Fruit fly (Drosophila melanogaster) S2 (cell line): ENCODE measurements around the gene mira.

Experiments used
- CG8478 ChIP-seq: fragments of >200 bp; optimal IDR thresholded peaks from 2 replicates; lab custom pipeline; 2018
- CTCF ChIP-seq, 2 experiments: fragments of >200 bp; optimal IDR thresholded peaks; 2 replicates each; lab custom pipeline; 2018

mira gene

DNA sequence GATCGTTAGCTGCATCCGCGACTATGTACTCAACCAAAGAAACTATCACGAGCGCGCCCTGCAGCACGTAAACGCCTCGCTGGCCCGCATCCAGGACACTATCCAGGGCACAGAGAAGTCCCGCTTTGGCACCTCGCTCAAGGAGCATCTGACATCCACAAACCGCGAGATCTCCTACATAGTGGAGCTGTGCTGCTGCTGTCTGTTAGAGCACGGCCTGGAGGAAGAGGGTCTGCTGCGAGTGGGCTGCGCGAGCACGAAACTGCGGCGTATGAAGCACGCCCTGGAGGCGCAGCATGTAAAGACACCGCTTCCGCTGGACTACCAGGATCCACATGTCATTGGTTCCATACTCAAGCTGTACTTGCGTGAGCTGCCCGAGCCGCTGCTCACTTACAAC, 23.9 kb downstream of the mira start:
- TF ChIP-seq CTCF (optimal IDR thresholded peaks at IDR 0.05; lab: Kevin White, UChicago) (no peak), CG8478 (lab: Kevin White, UChicago) (no peak)

DNA sequence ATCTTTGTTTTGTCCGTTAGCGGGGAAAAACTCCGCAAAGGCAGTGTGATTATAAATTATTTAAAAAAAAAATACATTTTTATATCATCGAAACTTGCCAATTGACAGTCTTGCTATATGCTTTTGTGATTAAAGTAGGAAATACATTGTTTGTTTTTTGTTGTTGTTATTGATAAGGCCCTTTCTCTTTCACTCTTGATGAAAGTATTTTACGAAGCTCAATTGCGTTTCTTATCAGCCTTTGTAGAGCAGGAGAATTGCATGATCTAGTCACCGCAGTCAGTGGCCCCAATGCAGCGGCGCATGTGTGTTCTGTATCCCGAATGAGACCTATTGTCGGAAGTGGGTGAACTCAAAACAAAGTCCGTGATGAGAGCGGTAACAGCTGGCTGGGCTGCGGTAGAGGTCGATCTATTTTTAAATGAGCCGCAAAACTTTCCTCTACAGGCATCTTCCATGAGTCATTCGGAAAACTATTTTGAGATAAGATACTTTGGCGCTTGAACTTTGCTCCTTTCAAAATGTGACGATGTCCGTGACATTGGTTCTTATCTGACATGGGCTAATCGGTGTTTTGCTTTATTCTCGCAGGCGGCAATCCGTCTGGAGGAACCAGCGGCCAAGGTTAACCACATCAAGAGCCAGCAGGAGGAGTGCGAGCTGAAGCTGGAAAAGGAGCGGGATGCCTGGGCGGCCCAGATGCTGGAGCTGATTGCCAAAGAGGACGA, 24.5 kb downstream of the mira start:
- TF ChIP-seq CG8478 (lab: Kevin White, UChicago) (no peak), CTCF (optimal IDR thresholded peaks at IDR 0.05; lab: Kevin White, UChicago) (no peak)

DNA sequence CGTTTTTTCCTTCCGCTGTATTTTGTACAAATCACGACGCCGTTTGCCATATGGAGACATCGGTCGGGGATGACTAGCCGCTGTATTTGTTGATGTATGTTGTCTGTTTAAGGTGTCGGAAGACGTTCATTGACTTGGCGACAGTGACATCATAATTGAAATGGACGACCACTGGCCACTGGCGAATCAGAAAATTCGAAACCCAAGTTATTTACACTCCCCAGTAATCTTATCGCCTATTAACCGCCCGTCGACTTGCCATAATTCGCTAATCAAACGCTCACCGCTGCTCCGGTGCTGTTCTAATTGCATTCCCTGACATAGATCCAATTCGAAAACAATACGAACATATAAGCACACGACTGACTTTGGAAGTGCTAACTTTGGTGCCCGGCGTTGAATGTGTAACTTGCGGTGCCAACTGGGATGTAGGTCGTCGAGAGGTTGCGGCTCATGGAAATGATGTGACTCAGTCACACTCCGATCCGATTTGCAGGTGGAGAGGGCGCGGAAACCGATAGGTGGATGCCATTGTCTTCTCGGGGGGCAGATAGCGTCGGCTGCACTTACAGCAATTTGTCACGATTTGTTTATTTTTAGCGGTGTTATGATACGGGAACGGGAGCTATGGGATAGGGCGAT, 25.3 kb downstream of the mira start:
- no peak for TF ChIP-seq CG8478 (lab: Kevin White, UChicago)
- TF ChIP-seq CTCF (optimal IDR thresholded peaks at IDR 0.05; lab: Kevin White, UChicago): no peak

DNA sequence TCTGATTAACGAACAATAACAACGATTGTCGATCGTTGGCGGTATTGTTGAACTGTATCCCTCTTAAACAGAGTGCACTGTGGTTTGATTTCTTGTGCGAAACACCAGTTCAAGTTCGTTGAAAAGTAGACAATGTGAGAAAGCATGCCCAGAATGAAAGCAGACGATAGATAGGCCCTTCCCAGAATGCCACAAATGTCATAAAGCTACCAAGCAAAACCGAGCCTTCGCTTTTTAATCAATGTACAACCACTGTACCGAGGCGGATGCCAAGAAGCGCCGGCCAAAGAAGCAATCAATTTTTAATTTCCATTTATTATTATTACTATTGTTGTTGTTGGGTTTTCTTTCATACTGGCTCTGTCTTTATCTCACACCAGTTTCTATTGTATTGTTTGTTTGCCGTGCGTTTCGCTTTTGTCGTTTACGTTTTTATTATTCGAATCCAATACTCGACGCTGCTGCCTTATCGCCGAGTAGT, 26.0 kb downstream of the mira start:
- TF ChIP-seq CG8478 (lab: Kevin White, UChicago): no peak

DNA sequence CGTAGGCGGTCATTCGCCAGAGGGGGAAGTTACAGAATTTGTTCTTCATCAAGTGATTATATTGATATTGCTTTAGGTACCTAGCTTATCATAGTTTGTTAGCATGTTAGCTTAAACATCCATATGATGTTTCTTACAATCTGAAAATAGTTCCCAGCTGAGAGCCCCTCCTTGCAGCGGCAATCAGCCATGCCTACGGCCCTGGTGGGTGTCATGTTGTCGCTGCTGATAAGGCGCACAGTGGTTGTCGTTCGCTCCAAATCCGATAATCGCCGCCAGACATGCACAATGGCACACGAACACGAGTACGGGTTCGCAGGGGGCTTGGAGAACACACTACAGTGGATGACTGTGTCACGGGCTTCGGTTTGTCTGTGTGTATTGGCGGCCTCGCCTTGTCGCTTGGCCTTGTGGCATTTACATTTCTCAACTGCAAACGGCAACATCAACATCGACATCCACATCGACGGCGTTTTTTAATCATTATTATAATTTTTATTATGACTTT, 28.9 kb downstream of the mira start:
- no peak for TF ChIP-seq CG8478 (lab: Kevin White, UChicago)
- no peak for TF ChIP-seq CTCF (optimal IDR thresholded peaks at IDR 0.05; lab: Kevin White, UChicago)

DNA sequence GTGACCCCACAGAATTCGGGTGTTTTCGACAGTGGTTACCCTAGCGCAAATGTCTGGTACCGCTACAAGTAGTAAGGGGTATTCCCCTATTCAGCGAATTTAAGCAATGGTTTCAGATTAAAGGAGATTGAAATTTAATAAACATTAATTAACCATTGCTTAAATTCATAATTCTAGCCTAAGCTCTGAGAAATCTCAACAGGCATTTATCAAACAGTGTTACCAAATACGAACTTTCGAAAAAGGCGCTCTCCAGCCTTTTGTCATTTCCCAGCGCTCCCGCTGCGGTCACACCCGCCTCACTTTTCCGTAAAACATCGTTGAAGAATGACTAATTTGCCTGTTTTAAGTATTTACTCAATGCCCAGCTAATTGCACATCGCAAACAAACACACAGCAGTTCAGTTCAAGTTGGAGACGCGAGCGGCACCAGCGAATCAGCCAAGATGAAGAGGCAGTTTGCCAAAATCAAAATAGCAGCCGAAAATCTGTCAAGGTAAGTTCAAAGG, 30.0 kb downstream of the mira start, which contains the start of the genes Surf6 and RhoGAP92B:
Gene Surf6, minus strand, starts transcription at position 4 of the 509 bp plus-strand sequence.
Gene RhoGAP92B, plus strand, starts transcription at position 300 of the 509 bp plus-strand sequence.
- no peak for TF ChIP-seq CG8478 (lab: Kevin White, UChicago)
- TF ChIP-seq CTCF (optimal IDR thresholded peaks at IDR 0.05; lab: Kevin White, UChicago): peak in 1 of 2 experiments; percentile 9

DNA sequence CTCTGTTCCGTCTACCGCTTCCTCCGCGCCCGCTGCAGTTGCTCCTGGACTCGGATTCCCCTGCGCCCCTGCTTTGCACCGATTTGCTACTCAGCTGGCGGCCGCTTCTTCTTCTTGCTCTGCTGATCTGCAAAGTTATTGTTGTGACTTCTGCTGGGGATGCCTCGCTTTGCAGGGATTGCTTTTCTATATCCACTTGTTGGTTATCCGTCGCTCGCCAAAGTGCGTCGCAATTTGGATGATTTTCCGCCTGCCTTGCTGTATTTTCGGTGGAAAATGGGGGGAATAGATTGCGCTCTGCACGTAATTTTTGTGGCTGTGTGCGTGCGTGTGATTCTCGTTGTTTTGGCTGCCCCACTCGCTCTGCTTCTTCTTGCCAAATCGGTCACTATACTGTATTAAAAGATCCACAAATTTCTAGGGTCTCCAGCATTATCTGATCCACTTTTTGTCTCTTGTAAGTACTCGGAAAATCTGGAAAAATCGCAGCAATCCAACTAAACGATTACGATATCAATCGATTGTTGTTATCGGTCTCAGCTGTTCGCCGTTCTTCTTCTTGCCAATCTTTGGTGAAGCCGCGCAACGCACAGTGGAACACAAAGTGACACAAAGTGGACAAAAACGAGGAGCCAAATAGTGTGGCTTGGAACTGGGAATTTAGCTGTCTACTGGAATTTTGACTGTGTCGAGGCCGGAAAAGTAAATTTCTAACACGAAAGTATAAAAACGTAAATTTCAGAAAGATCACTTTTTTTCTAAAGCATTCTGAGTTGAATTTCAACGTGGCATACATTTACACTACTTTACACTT, 31.8 kb downstream of the mira start, which contains the start of gene ClpX:
Gene ClpX, minus strand, starts transcription at position 764 of the 814 bp plus-strand sequence.
- TF ChIP-seq CTCF (optimal IDR thresholded peaks at IDR 0.05; lab: Kevin White, UChicago): no peak
- no peak for TF ChIP-seq CG8478 (lab: Kevin White, UChicago)

DNA sequence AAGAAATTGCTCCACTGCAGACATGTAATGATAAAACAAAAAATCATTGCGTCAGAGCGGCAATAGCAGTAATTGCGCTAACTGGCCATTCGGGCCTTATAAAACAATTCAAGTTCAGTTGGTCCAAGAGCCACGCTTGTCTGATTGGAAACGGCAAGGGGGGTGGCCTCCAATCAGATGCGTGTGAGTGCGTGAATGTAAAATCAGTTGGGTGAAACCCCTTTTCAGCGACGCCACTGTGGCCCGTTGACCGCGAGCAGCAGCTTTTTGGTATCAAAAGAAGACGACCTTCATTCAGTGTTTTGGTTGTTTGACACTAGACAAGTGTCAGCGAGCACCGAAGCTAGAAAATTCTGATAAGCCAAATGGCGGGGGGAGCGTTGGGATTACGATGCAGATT, 32.6 kb downstream of the mira start:
- no peak for TF ChIP-seq CTCF (optimal IDR thresholded peaks at IDR 0.05; lab: Kevin White, UChicago)
- no peak for TF ChIP-seq CG8478 (lab: Kevin White, UChicago)

DNA sequence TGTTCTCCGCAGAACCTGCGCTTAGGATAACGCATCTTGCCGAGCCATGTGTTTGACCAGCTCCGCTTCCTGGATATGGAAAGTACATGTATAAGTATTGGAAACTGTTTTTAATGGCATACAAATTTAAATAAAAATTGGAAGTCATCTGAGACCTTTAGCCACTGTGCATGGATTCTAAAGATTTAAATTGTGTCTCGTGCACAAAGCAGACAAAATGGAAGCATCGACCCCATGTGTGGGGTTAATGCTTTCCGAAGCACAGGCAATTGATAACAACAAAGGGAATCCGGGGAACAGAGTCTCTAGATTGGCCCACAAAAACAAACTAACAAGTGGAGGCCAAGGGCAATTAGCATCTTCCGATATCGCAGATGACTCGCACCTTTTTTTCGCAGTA, 33.2 kb downstream of the mira start:
- no peak for TF ChIP-seq CG8478 (lab: Kevin White, UChicago)
- no peak for TF ChIP-seq CTCF (optimal IDR thresholded peaks at IDR 0.05; lab: Kevin White, UChicago)

DNA sequence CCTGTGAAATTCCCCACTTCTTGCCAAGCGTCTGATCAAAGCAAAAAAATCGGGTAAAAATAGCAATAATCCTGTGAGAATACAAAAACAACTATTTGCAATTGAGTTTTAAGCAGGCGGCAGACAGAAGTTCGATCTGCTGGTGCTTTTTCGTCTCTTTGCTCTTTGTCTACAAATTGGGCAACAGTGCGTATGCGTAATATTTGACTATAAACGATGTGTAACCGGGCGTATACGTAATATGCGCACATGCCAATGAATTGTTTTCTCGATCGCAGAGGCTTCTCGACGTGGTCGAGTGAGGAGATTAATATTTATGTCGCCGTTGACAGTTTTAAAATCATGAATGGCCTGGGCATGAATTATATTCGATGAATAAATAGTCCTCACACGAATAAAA, 39.6 kb downstream of the mira start:
- TF ChIP-seq CG8478 (lab: Kevin White, UChicago): no peak
- TF ChIP-seq CTCF (optimal IDR thresholded peaks at IDR 0.05; lab: Kevin White, UChicago): no peak

DNA sequence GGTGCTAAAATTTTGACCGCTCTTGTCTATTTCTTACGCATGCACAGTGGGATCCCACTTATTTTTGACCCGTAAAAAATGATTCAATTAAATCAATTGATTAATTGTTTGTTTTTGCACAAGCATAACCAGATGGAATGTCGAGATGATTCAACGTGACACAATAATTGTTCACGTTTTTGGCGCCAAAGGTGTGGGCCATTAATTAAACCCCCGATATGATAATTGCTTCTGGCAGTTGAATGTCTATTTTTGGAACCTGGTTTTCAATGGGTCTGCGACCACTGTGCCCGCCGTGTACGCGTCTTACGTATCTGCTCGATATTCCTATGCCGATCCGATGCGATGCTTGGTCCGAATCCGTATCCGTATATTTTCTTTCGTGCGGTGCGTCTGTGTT, 42.9 kb downstream of the mira start:
- no peak for TF ChIP-seq CG8478 (lab: Kevin White, UChicago)
- no peak for TF ChIP-seq CTCF (optimal IDR thresholded peaks at IDR 0.05; lab: Kevin White, UChicago)

DNA sequence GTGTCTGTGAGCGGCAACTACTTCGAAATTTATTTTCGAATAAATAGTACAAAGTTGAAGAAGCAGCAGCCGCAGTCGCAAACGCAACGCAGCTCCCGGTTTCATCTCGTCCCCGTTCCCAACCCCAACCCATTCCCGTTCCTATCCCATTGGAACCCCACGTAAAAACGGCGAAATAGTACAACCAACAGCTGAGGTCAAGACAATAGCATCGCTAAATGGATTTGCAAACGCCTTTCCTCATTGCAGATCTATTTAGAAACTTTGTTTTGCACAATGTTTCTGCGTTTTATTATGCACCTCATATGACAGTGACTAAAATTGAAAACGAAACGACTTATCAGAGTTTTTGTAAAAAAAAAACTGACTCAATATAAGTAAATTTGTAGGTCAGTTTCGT, 43.6 kb downstream of the mira start:
- TF ChIP-seq CG8478 (lab: Kevin White, UChicago) (no peak), CTCF (optimal IDR thresholded peaks at IDR 0.05; lab: Kevin White, UChicago) (no peak)

DNA sequence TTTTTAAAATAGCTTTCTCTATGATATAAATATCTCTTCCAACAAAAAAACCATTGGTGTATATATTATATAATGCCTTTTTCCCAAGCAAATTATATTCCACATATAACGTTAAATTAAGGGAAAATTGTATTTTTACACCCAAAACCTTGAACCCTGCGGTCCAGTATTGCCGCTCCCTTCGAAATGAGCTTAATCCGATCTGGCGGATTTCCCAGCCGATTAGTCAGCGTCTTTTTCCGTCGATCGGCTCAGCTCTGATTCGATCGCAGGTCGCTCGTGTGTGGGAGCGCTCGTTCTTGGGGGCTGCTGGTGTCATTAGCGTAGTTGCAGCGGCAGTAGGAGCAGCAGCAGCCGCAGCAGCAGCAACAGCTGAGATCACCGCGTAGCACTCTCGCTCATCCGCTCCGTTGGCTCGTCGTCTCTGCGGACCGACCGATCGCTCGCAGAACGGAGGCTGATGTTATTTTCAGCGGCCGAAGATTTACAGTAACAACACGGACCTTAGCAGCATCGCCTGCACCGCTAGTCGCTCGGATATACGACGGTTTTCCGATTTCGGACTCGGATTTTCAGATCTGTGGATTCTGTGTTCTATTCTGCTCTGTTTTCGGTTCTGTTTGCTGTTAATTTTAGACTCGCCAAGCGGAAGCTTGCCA, 44.5 kb downstream of the mira start, which contains the start of gene CG4733:
Gene CG4733, plus strand, starts transcription at position 350 of the 659 bp plus-strand sequence.
- TF ChIP-seq CTCF (optimal IDR thresholded peaks at IDR 0.05; lab: Kevin White, UChicago) (no peak), CG8478 (lab: Kevin White, UChicago) (no peak)
